Worm (Caenorhabditis elegans): ENCODE results near the gene srd-51.

The srd-51 gene

DNA sequence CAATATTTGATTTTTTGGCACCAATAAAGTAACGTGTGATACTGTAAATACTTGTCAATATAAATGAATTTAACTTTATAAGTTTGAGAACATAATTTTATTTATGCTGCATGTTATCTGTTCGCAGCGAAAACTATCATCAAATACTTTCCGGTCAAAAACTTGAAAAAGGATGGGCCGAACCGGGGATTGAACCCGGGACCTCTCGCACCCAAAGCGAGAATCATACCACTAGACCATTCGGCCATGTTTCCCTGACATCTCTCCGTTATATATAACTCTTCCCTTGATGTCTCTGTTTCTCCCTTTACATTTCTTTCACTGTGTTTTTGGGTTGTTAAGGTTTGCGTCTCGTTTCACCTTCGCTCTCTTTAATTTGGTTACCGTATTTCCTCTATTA lies 27.1 kb upstream of the srd-51 start (continued):
- TF ChIP-seq ztf-4 (tag; optimal IDR thresholded peaks at IDR 0.05) = no peak
- no peak for TF ChIP-seq hpl-2 (GFP tag; optimal IDR thresholded peaks at IDR 0.05)
- no peak for TF ChIP-seq sox-4 (tag; optimal IDR thresholded peaks at IDR 0.05)
- TF ChIP-seq alr-1 (tag; optimal IDR thresholded peaks at IDR 0.05; ENCODE audit: borderline replicate concordance) = no peak
- peak; percentile 39 for TF ChIP-seq rnt-1 (tag; optimal IDR thresholded peaks at IDR 0.05)
- TF ChIP-seq fos-1 (tag; optimal IDR thresholded peaks at IDR 0.05) = peak; percentile 56
- no peak for TF ChIP-seq aly-2 (tag; optimal IDR thresholded peaks at IDR 0.05)
- peak; percentile 64 for TF ChIP-seq nhr-71 (tag; optimal IDR thresholded peaks at IDR 0.05)
- TF ChIP-seq nhr-47 (tag; optimal IDR thresholded peaks at IDR 0.05) = peak; percentile 76
- TF ChIP-seq egl-27 (tag; optimal IDR thresholded peaks at IDR 0.05) = no peak
- no peak for TF ChIP-seq snpc-4 (tag; optimal IDR thresholded peaks at IDR 0.05)
- TF ChIP-seq ceh-8 (GFP tag; optimal IDR thresholded peaks at IDR 0.05) = no peak
- TF ChIP-seq nhr-20 (tag; optimal IDR thresholded peaks at IDR 0.05) = peak; percentile 61
- peak; percentile 39 for TF ChIP-seq irx-1 (tag; optimal IDR thresholded peaks at IDR 0.05)
- TF ChIP-seq elt-2 (tag; optimal IDR thresholded peaks at IDR 0.05) = no peak
- no peak for TF ChIP-seq unc-30 (tag; optimal IDR thresholded peaks at IDR 0.05)
- TF ChIP-seq nhr-90 (tag; optimal IDR thresholded peaks at IDR 0.05; ENCODE audit: poor library complexity) = peak; percentile 62
- no peak for TF ChIP-seq nhr-11 (tag; optimal IDR thresholded peaks at IDR 0.05)
- TF ChIP-seq xbp-1 (tag; optimal IDR thresholded peaks at IDR 0.05) = peak; percentile 18
- peak; percentile 5 to 11 for TF ChIP-seq efl-1 (optimal IDR thresholded peaks at IDR 0.05)
- TF ChIP-seq efl-1 (GFP tag; optimal IDR thresholded peaks at IDR 0.05 in 1 of 2) = peak in 1 of 2 experiments; percentile 92
- TF ChIP-seq egl-13 (tag; optimal IDR thresholded peaks at IDR 0.05) = no peak
- no peak for TF ChIP-seq fkh-8 (tag; optimal IDR thresholded peaks at IDR 0.05)
- TF ChIP-seq mdl-1 (tag; optimal IDR thresholded peaks at IDR 0.05) = peak in 1 of 2 experiments; percentile 55
- no peak for TF ChIP-seq grh-1 (GFP tag; IDR thresholded peaks at IDR 0.05)
- no peak for TF ChIP-seq lin-39 (tag; optimal IDR thresholded peaks at IDR 0.05)
- TF ChIP-seq lin-15B (tag; optimal IDR thresholded peaks at IDR 0.05) = no peak
- TF ChIP-seq pag-3 (tag; optimal IDR thresholded peaks at IDR 0.05; ENCODE audit: borderline replicate concordance, insufficient read depth) = no peak
- no peak for TF ChIP-seq nhr-84 (tag; optimal IDR thresholded peaks at IDR 0.05)
- TF ChIP-seq ets-5 (GFP tag; IDR thresholded peaks at IDR 0.05) = no peak
- peak; percentile 59 for TF ChIP-seq lin-14 (GFP tag; optimal IDR thresholded peaks at IDR 0.05)
- no peak for TF ChIP-seq ceh-88 (GFP tag; IDR thresholded peaks at IDR 0.05)
- no peak for TF ChIP-seq fkh-10 (GFP tag; optimal IDR thresholded peaks at IDR 0.05)
- TF ChIP-seq unc-130 (tag; optimal IDR thresholded peaks at IDR 0.05) = no peak

DNA sequence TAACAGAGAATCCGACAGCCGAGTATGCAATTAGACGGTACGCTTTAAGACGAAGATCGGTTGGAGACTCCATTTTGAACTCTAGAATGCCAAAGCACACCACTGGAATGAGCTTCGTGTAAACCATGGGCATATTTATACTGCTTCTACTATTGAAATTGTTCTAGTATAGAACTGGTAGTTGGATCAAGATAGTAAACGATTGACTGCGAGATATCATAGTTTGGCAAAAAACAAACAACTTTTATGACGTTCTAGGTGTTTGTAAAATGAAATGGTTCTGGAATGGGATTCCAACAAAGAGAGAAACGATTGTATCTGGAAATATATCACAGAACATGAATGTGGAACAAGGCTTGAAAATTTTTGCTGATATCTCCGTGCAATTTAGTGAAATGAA lies 26.3 kb upstream of the srd-51 start, which contains the start of gene col-185:
TSS of gene col-185 (minus strand) at position 101 of the 400 bp plus-strand sequence.
- no peak for TF ChIP-seq nhr-28 (tag; optimal IDR thresholded peaks at IDR 0.05)
- TF ChIP-seq snu-23 (GFP tag; optimal IDR thresholded peaks at IDR 0.05) = no peak
- no peak for TF ChIP-seq lin-13 (GFP tag; optimal IDR thresholded peaks at IDR 0.05)
- TF ChIP-seq egl-27 (tag; optimal IDR thresholded peaks at IDR 0.05) = no peak
- no peak for TF ChIP-seq tbx-2 (tag; optimal IDR thresholded peaks at IDR 0.05)
- no peak for TF ChIP-seq ztf-4 (tag; optimal IDR thresholded peaks at IDR 0.05)
- no peak for TF ChIP-seq nhr-237 (tag; optimal IDR thresholded peaks at IDR 0.05)
- no peak for TF ChIP-seq fkh-10 (GFP tag; optimal IDR thresholded peaks at IDR 0.05)
- no peak for TF ChIP-seq jun-1 (tag; optimal IDR thresholded peaks at IDR 0.05)
- TF ChIP-seq vab-15 (tag; optimal IDR thresholded peaks at IDR 0.05) = no peak
